Worm (Caenorhabditis elegans) whole organism, early embryonic: Measurements from ENCODE around the gene agt-2.

Source experiments
- F13C5.2 ChIP-seq: sonication (generic microtip); optimal IDR thresholded peaks from 2 replicates; lab custom pipeline; 2017; ENCODE audit warnings: mild to moderate bottlenecking, missing genetic modification characterization, inconsistent platforms, missing compliant biosample characterization
- ama-1 ChIP-seq: fragments of 150-350 bp; optimal IDR thresholded peaks from 2 replicates; lab custom pipeline; 2014
- pes-1 ChIP-seq: fragments of 200-800 bp; sonication (Bioruptor generic); IDR thresholded peaks from 2 replicates; pipeline ENCODE4 v1.3.6; 2022; ENCODE audit warnings: missing genetic modification reagents, missing genetic modification characterization, missing compliant biosample characterization
- tbx-37 ChIP-seq: fragments of 200-800 bp; sonication (Bioruptor generic); conservative IDR thresholded peaks from 2 replicates; pipeline ENCODE4 v1.3.6; 2022; ENCODE audit warnings: missing genetic modification reagents, missing genetic modification characterization, missing compliant biosample characterization

DNA sequence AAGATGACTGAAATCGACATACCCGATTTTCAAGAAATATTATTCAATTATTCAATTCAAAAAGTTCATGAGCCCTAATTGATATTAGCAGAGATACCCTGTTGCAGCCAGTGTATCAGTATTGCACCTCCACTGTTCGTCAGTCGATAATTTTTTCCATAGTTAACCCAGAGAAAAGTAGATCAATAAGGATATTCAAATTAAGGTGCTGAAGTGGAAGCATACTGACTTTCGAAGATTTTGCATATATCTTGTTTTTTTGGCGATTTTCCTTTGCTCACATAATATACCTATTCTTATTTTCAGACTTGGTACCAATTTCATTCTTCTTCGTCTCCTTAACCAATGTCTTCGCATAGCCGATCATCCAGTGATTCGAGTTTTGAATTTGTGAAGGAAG is 45.3 kb upstream of the agt-2 start, which contains the start of gene EEED8.15:
- no peak for TF ChIP-seq ama-1 (lab: Kevin White, UChicago)
- no peak for TF ChIP-seq F13C5.2 (tag; lab: Kevin White, UChicago)
- TF ChIP-seq tbx-37, result no peak
- no peak for TF ChIP-seq pes-1
